Worm (Caenorhabditis elegans): Measurements from ENCODE around the gene Y50D4B.6.

ce11 chrV:1049334-1049733 is 34.8 kb upstream of the Y50D4B.6 start:
- TF ChIP-seq pag-3 (tag; optimal IDR thresholded peaks at IDR 0.05; ENCODE audit: borderline replicate concordance, insufficient read depth) (no peak), egl-27 (tag; optimal IDR thresholded peaks at IDR 0.05) (no peak), mep-1 (tag; optimal IDR thresholded peaks at IDR 0.05) (no peak), dpl-1 (GFP tag; optimal IDR thresholded peaks at IDR 0.05) (peak in 1 of 3 experiments; percentile 46), pqm-1 (tag; optimal IDR thresholded peaks at IDR 0.05) (no peak)
